Fruit fly (Drosophila melanogaster) whole organism, embryonic: Measurements from ENCODE around the gene CG32706.

Source experiments
- B-H2 ChIP-seq: fragments of 200-800 bp; sonication (Bioruptor generic); optimal IDR thresholded peaks from 2 replicates; lab custom pipeline; 2018; ENCODE audit warnings: missing biosample characterization, mild to moderate bottlenecking, missing genetic modification characterization
- CG11696 ChIP-seq: fragments of 200-800 bp; sonication (Bioruptor generic); IDR thresholded peaks from 2 replicates; pipeline ENCODE4 v1.3.6; 2022; ENCODE audit warnings: missing biosample characterization, missing genetic modification characterization
- CG12219 ChIP-seq: fragments of 200-800 bp; sonication (Bioruptor generic); optimal IDR thresholded peaks from 3 replicates; lab custom pipeline; 2018; ENCODE audit warnings: missing biosample characterization, mild to moderate bottlenecking, missing genetic modification characterization
- CG15601 ChIP-seq: fragments of 200-800 bp; sonication (Bioruptor generic); optimal IDR thresholded peaks from 3 replicates; lab custom pipeline; 2019; ENCODE audit warnings: missing biosample characterization, mild to moderate bottlenecking, missing genetic modification characterization, moderate library complexity
- CG1647 ChIP-seq: fragments of 200-800 bp; sonication (Bioruptor generic); optimal IDR thresholded peaks from 3 replicates; lab custom pipeline; 2016; ENCODE audit warnings: missing biosample characterization, missing genetic modification characterization
- CG17802 ChIP-seq: fragments of 200-800 bp; sonication (Bioruptor generic); optimal IDR thresholded peaks from 2 replicates; lab custom pipeline; 2018; ENCODE audit warnings: missing biosample characterization, mild to moderate bottlenecking, missing genetic modification characterization, moderate library complexity
- CG18011 ChIP-seq: fragments of 200-800 bp; sonication (Bioruptor generic); optimal IDR thresholded peaks from 2 replicates; lab custom pipeline; 2017; ENCODE audit warnings: missing biosample characterization, missing genetic modification characterization, mild to moderate bottlenecking, moderate library complexity, missing genotype
- CG2712 ChIP-seq: fragments of 200-800 bp; optimal IDR thresholded peaks from 3 replicates; lab custom pipeline; 2019; ENCODE audit warnings: missing biosample characterization, mild to moderate bottlenecking, missing genetic modification characterization, moderate library complexity
- CG2875 ChIP-seq: fragments of 200-800 bp; sonication (Bioruptor generic); optimal IDR thresholded peaks from 2 replicates; lab custom pipeline; 2017; ENCODE audit warnings: missing biosample characterization, mild to moderate bottlenecking, missing genetic modification characterization, missing genetic modification reagents
- CG30020 ChIP-seq: fragments of 200-800 bp; optimal IDR thresholded peaks from 2 replicates; lab custom pipeline; 2019; ENCODE audit warnings: missing biosample characterization, mild to moderate bottlenecking, missing genetic modification characterization, moderate library complexity
- CG34224 ChIP-seq: fragments of 200-800 bp; sonication (Bioruptor generic); IDR thresholded peaks from 3 replicates; pipeline ENCODE4 v1.3.6; 2022; ENCODE audit warnings: missing biosample characterization, missing genetic modification characterization; ENCODE audit not compliant: partially characterized antibody
- CG34376 ChIP-seq: fragments of 200-800 bp; sonication (Bioruptor generic); optimal IDR thresholded peaks from 2 replicates; lab custom pipeline; 2018; ENCODE audit warnings: missing biosample characterization, mild to moderate bottlenecking, missing genetic modification characterization
- CG3847 ChIP-seq: fragments of 200-800 bp; sonication (Bioruptor generic); IDR thresholded peaks from 2 replicates; pipeline ENCODE4 v1.3.6; 2022; ENCODE audit warnings: missing biosample characterization, missing genetic modification characterization
- CG6654 ChIP-seq: fragments of 200-800 bp; sonication (Bioruptor generic); optimal IDR thresholded peaks from 2 replicates; lab custom pipeline; 2017; ENCODE audit warnings: missing biosample characterization, mild to moderate bottlenecking, missing genetic modification characterization
- CG8388 ChIP-seq: fragments of 200-800 bp; sonication (Bioruptor generic); optimal IDR thresholded peaks from 2 replicates; lab custom pipeline; 2019; ENCODE audit warnings: missing biosample characterization, mild to moderate bottlenecking, missing genetic modification characterization, moderate library complexity
- CG8765 ChIP-seq: fragments of 200-800 bp; sonication (Bioruptor generic); IDR thresholded peaks from 2 replicates; pipeline ENCODE4 v1.3.6; 2022; ENCODE audit warnings: missing biosample characterization, missing genetic modification characterization
- CG9215 ChIP-seq: fragments of 200-800 bp; sonication (Bioruptor generic); IDR thresholded peaks from 2 replicates; pipeline ENCODE4 v1.3.6; 2022; ENCODE audit warnings: missing biosample characterization, missing genetic modification characterization
- D ChIP-seq, 2 experiments: fragments of 200-800 bp in 1 of 2; fragments of >200 bp in 1 of 2; sonication (Bioruptor generic) in 1 of 2; optimal IDR thresholded peaks; 2 replicates in 1 of 2; 3 replicates in 1 of 2; lab custom pipeline; 2017; ENCODE audit warnings: mild to moderate bottlenecking in 1 of 2, missing biosample characterization in 1 of 2, missing genetic modification characterization in 1 of 2, missing genetic modification reagents in 1 of 2
- D19B ChIP-seq: fragments of 200-800 bp; sonication (Bioruptor generic); optimal IDR thresholded peaks from 2 replicates; lab custom pipeline; 2017; ENCODE audit warnings: missing biosample characterization, mild to moderate bottlenecking, missing genetic modification characterization
- Dip3 ChIP-seq: fragments of 200-800 bp; sonication (Bioruptor generic); optimal IDR thresholded peaks from 3 replicates; lab custom pipeline; 2016; ENCODE audit warnings: missing biosample characterization, missing genetic modification characterization
- Dp ChIP-seq: fragments of 200-800 bp; sonication (Bioruptor generic); optimal IDR thresholded peaks from 2 replicates; lab custom pipeline; 2018; ENCODE audit warnings: missing biosample characterization, mild to moderate bottlenecking, missing genetic modification characterization, moderate library complexity
- Dref ChIP-seq: fragments of 200-800 bp; sonication (Bioruptor generic); IDR thresholded peaks from 2 replicates; pipeline ENCODE4 v1.3.6; 2022; ENCODE audit warnings: missing biosample characterization, missing genetic modification characterization
- E2f2 ChIP-seq: fragments of 200-800 bp; sonication (Bioruptor generic); IDR thresholded peaks from 2 replicates; pipeline ENCODE4 v1.3.6; 2022; ENCODE audit warnings: missing biosample characterization, missing genetic modification characterization
- Ets97D ChIP-seq: fragments of 200-800 bp; sonication (Bioruptor generic); optimal IDR thresholded peaks from 3 replicates; lab custom pipeline; 2016; ENCODE audit warnings: missing biosample characterization, missing genetic modification characterization
- Fer2 ChIP-seq: fragments of 200-800 bp; sonication (Bioruptor generic); optimal IDR thresholded peaks from 2 replicates; lab custom pipeline; 2018; ENCODE audit warnings: missing biosample characterization, mild to moderate bottlenecking, missing genetic modification characterization, moderate library complexity
- Max ChIP-seq: fragments of 200-800 bp; sonication (Bioruptor generic); optimal IDR thresholded peaks from 2 replicates; lab custom pipeline; 2016; ENCODE audit warnings: missing biosample characterization, mild to moderate bottlenecking, missing genetic modification characterization
- Myb ChIP-seq: fragments of 200-800 bp; sonication (Bioruptor generic); optimal IDR thresholded peaks from 2 replicates; lab custom pipeline; 2016; ENCODE audit warnings: missing biosample characterization, missing genetic modification characterization
- Nf-YC ChIP-seq: fragments of 200-800 bp; optimal IDR thresholded peaks from 3 replicates; lab custom pipeline; 2019; ENCODE audit warnings: missing biosample characterization, mild to moderate bottlenecking, missing genetic modification characterization, moderate library complexity
- Rfx ChIP-seq: fragments of 200-800 bp; sonication (Bioruptor generic); IDR thresholded peaks from 2 replicates; pipeline ENCODE4 v1.3.6; 2022; ENCODE audit warnings: missing biosample characterization, missing genetic modification characterization
- Side ChIP-seq: fragments of 200-800 bp; sonication (Bioruptor generic); optimal IDR thresholded peaks from 2 replicates; lab custom pipeline; 2016; ENCODE audit warnings: missing biosample characterization, missing genetic modification characterization
- ap ChIP-seq: fragments of 200-800 bp; sonication (Bioruptor generic); IDR thresholded peaks from 2 replicates; pipeline ENCODE4 v1.3.6; 2022; ENCODE audit warnings: missing biosample characterization, missing genetic modification characterization
- ara ChIP-seq: fragments of 200-800 bp; sonication (Bioruptor generic); IDR thresholded peaks from 2 replicates; pipeline ENCODE4 v1.3.6; 2022; ENCODE audit warnings: missing biosample characterization, missing genetic modification characterization
- cad ChIP-seq: fragments of >200 bp; optimal IDR thresholded peaks from 2 replicates; lab custom pipeline; 2017; ENCODE audit warnings: missing biosample characterization, missing genetic modification characterization
- chinmo ChIP-seq: fragments of 200-800 bp; sonication (Bioruptor generic); IDR thresholded peaks from 4 replicates; pipeline ENCODE4 v1.3.6; 2022; ENCODE audit warnings: missing biosample characterization, missing genetic modification characterization; ENCODE audit not compliant: partially characterized antibody
- cwo ChIP-seq: fragments of 200-800 bp; sonication (Bioruptor generic); optimal IDR thresholded peaks from 3 replicates; lab custom pipeline; 2017; ENCODE audit warnings: missing biosample characterization, missing genetic modification characterization, mild to moderate bottlenecking, moderate library complexity, missing genetic modification reagents
- disco-r ChIP-seq: fragments of 200-800 bp; sonication (Bioruptor generic); optimal IDR thresholded peaks from 2 replicates; lab custom pipeline; 2016; ENCODE audit warnings: missing biosample characterization, missing genetic modification characterization
- dysf ChIP-seq: fragments of 200-800 bp; sonication (Bioruptor generic); IDR thresholded peaks from 3 replicates; pipeline ENCODE4 v1.3.6; 2022; ENCODE audit warnings: missing biosample characterization, missing genetic modification characterization
- exex ChIP-seq: fragments of 200-800 bp; sonication (Bioruptor generic); optimal IDR thresholded peaks from 4 replicates; lab custom pipeline; 2018; ENCODE audit warnings: missing biosample characterization, mild to moderate bottlenecking, missing genetic modification characterization, moderate library complexity
- mld ChIP-seq: fragments of 200-800 bp; sonication (Bioruptor generic); IDR thresholded peaks from 3 replicates; pipeline ENCODE4 v1.3.6; 2022; ENCODE audit warnings: missing biosample characterization, missing genetic modification characterization; ENCODE audit not compliant: partially characterized antibody
- nmo ChIP-seq: fragments of 200-800 bp; sonication (Bioruptor generic); optimal IDR thresholded peaks from 2 replicates; lab custom pipeline; 2018; ENCODE audit warnings: missing biosample characterization, mild to moderate bottlenecking, missing genetic modification characterization, moderate library complexity
- nom ChIP-seq: fragments of 200-800 bp; sonication (Bioruptor generic); optimal IDR thresholded peaks from 2 replicates; lab custom pipeline; 2017; ENCODE audit warnings: missing biosample characterization, missing genetic modification characterization, mild to moderate bottlenecking, moderate library complexity, missing genetic modification reagents
- sd ChIP-seq: fragments of 200-800 bp; sonication (Bioruptor generic); optimal IDR thresholded peaks from 3 replicates; lab custom pipeline; 2018; ENCODE audit warnings: missing biosample characterization, mild to moderate bottlenecking, missing genetic modification characterization, moderate library complexity
- sens-2 ChIP-seq: fragments of 200-800 bp; sonication (Bioruptor generic); IDR thresholded peaks from 2 replicates; pipeline ENCODE4 v1.3.6; 2022; ENCODE audit warnings: missing biosample characterization, missing genetic modification characterization
- seq ChIP-seq: fragments of 200-800 bp; sonication (Bioruptor generic); IDR thresholded peaks from 2 replicates; pipeline ENCODE4 v1.3.6; 2022; ENCODE audit warnings: missing biosample characterization, missing genetic modification characterization
- sima ChIP-seq: fragments of 200-800 bp; sonication (Bioruptor generic); optimal IDR thresholded peaks from 2 replicates; lab custom pipeline; 2016; ENCODE audit warnings: missing biosample characterization, missing genetic modification characterization
- slbo ChIP-seq: fragments of 200-800 bp; sonication (Bioruptor generic); IDR thresholded peaks from 2 replicates; pipeline ENCODE4 v1.3.6; 2022; ENCODE audit warnings: missing biosample characterization, missing genetic modification characterization
- sqz ChIP-seq: fragments of 200-800 bp; sonication (Bioruptor generic); optimal IDR thresholded peaks from 3 replicates; lab custom pipeline; 2018; ENCODE audit warnings: missing biosample characterization, mild to moderate bottlenecking, missing genetic modification characterization
- tna ChIP-seq: fragments of 200-800 bp; sonication (Bioruptor generic); IDR thresholded peaks from 2 replicates; pipeline ENCODE4 v1.3.6; 2022; ENCODE audit warnings: missing biosample characterization, missing genetic modification characterization; ENCODE audit not compliant: partially characterized antibody
- zf30C ChIP-seq: fragments of 200-800 bp; sonication (Bioruptor generic); optimal IDR thresholded peaks from 3 replicates; lab custom pipeline; 2018; ENCODE audit warnings: missing biosample characterization, mild to moderate bottlenecking, missing genetic modification characterization

The CG32706 gene

DNA sequence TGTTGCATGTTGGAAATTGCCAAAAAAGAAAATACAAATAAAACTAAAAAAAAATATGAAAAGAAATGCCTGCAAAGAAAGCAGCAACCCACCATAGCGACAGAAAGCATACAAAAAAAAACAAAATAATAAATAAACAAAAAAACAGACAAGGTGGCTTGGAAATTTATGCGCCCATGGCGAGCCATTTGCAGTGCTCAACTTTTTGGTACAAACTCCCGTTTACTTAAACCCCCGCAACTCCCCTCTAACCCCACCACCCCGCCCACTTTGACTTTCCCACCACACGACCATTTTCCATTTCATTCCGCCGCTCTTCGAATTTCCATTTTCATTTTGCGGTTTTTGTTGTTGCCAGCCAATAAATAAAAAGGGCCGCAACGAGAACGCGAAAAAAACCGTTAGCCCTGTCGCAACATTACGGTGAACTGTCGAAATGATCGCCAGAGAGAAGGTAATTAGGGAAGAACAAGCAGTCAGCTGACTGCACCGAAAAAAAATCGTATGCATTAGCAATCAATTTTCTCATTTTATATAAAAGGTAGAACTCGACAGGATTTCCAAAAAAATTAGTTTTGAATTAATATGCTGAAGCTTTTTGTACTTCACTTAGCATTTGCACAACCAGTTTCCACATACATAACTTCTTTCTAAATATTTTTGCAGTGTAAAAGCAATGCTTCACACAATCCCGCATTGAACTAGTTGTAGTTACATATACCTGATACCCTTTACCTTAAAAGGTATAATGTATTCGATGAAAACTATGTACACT is 50.0 kb downstream of the CG32706 start (continued):
- TF ChIP-seq zf30C (peak; percentile 58), D19B (GFP tag; lab: Kevin White, UChicago) (no peak), Max (GFP tag; lab: Kevin White, UChicago) (peak; percentile 36), Ets97D (GFP tag; lab: Kevin White, UChicago) (peak; percentile 10), CG9215 (no peak), Dp (GFP tag; lab: Kevin White, UChicago) (no peak), CG15601 (tag; lab: Kevin White, UChicago) (no peak), Side (no peak), CG11696 (no peak), CG8765 (GFP tag; lab: Robert Waterston, UW) (no peak), ap (GFP tag; lab: Robert Waterston, UW) (no peak), Fer2 (no peak), Dip3 (no peak), chinmo (no peak), CG3847 (GFP tag; lab: Robert Waterston, UW) (no peak), slbo (peak; percentile 45), disco-r (no peak), mld (GFP tag; lab: Robert Waterston, UW) (no peak), tna (GFP tag; lab: Robert Waterston, UW) (no peak), CG34376 (GFP tag; lab: Kevin White, UChicago) (no peak), cwo (GFP tag; lab: Kevin White, UChicago) (no peak), CG8388 (GFP tag; lab: Kevin White, UChicago) (peak; percentile 52), Dref (GFP tag; lab: Robert Waterston, UW) (no peak), sima (no peak), CG18011 (GFP tag; lab: Kevin White, UChicago) (no peak), ara (no peak), CG30020 (tag; lab: Kevin White, UChicago) (no peak), sens-2 (GFP tag; lab: Robert Waterston, UW) (no peak), CG1647 (GFP tag; lab: Kevin White, UChicago) (no peak), dysf (peak; percentile 71), CG34224 (GFP tag; lab: Robert Waterston, UW) (no peak), Rfx (GFP tag; lab: Robert Waterston, UW) (no peak), sqz (no peak), sd (no peak), CG6654 (GFP tag; lab: Kevin White, UChicago) (no peak), nom (no peak), CG12219 (GFP tag; lab: Kevin White, UChicago) (peak; percentile 18), D (optimal IDR thresholded peaks at IDR 0.05; lab: Kevin White, UChicago) (no peak), D (GFP tag; optimal IDR thresholded peaks at IDR 0.05; lab: Kevin White, UChicago) (peak; percentile 8), Nf-YC (tag; lab: Kevin White, UChicago) (no peak), nmo (peak; percentile 53), cad (GFP tag; lab: Kevin White, UChicago) (no peak), B-H2 (GFP tag; lab: Kevin White, UChicago) (no peak), CG2712 (tag; lab: Kevin White, UChicago) (peak; percentile 62), E2f2 (peak; percentile 25; the same call in 1 of the 2 replicates), seq (no peak), Myb (GFP tag; lab: Kevin White, UChicago) (peak; percentile 34), CG17802 (tag; lab: Kevin White, UChicago) (peak; percentile 14), CG2875 (peak; percentile 6), exex (no peak)
